Worm (Caenorhabditis elegans): ENCODE data around the gene cest-1.1.

The cest-1.1 gene

DNA sequence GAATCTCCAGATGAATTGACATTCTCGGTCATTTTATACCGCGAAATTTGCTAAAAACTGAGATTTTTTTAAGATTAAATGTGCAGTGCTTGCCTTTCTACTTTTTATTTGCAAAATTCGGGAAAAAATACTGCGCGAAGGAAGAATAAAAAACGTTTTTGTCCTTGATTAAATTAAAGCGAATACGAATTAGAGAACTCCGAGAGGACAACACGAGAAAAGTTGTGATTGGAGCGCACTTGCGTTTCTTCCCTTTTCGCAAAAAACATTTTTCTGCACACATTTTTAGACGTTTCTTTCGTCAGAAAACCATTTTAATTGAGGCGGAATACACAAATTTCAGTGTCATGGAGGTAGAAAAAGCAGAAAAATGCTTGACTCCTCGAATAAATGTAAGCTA is 18.9 kb upstream of the cest-1.1 start, which contains the start of the genes trm-1 and ints-2 (continued):
- TF ChIP-seq isw-1 (GFP tag; IDR thresholded peaks at IDR 0.05) (peak; percentile 30), C16A3.4 (tag; optimal IDR thresholded peaks at IDR 0.05) (peak; percentile 52), mep-1 (tag; optimal IDR thresholded peaks at IDR 0.05) (peak; percentile 83), unc-98 (GFP tag; IDR thresholded peaks at IDR 0.05) (no peak), pqm-1 (tag; optimal IDR thresholded peaks at IDR 0.05) (no peak), dsc-1 (tag; optimal IDR thresholded peaks at IDR 0.05) (peak; percentile 71), zag-1 (tag; optimal IDR thresholded peaks at IDR 0.05) (no peak), lin-39 (tag; optimal IDR thresholded peaks at IDR 0.05) (peak; percentile 33), ceh-82 (tag; optimal IDR thresholded peaks at IDR 0.05) (peak; percentile 61 to 69 (median 65)), pag-3 (tag; optimal IDR thresholded peaks at IDR 0.05; ENCODE audit: borderline replicate concordance, insufficient read depth) (no peak), snpc-4 (tag; optimal IDR thresholded peaks at IDR 0.05) (peak; percentile 54), mef-2 (tag; optimal IDR thresholded peaks at IDR 0.05) (no peak), blmp-1 (tag; optimal IDR thresholded peaks at IDR 0.05) (peak; percentile 61), egl-13 (tag; optimal IDR thresholded peaks at IDR 0.05) (no peak), xbp-1 (tag; optimal IDR thresholded peaks at IDR 0.05) (peak; percentile 64), F16B12.6 (tag; optimal IDR thresholded peaks at IDR 0.05) (peak; percentile 10), ztf-4 (tag; optimal IDR thresholded peaks at IDR 0.05) (no peak), dpl-1 (GFP tag; optimal IDR thresholded peaks at IDR 0.05) (peak; percentile 37 to 76 (median 74)), nhr-77 (tag; optimal IDR thresholded peaks at IDR 0.05) (peak; percentile 33), unc-130 (tag; optimal IDR thresholded peaks at IDR 0.05) (peak; percentile 9), nhr-90 (tag; optimal IDR thresholded peaks at IDR 0.05; ENCODE audit: poor library complexity) (peak; percentile 57), skn-1 (tag; optimal IDR thresholded peaks at IDR 0.05) (no peak), fos-1 (tag; optimal IDR thresholded peaks at IDR 0.05) (peak; percentile 25), fkh-8 (tag; optimal IDR thresholded peaks at IDR 0.05) (peak; percentile 48), ceh-88 (GFP tag; IDR thresholded peaks at IDR 0.05) (no peak), nhr-85 (tag) (peak; percentile 86), ztf-11 (tag; optimal IDR thresholded peaks at IDR 0.05) (peak in 1 of 2 experiments; percentile 55), lin-15B (tag; optimal IDR thresholded peaks at IDR 0.05) (peak; percentile 86), nhr-76 (tag; optimal IDR thresholded peaks at IDR 0.05) (no peak), fkh-10 (GFP tag; optimal IDR thresholded peaks at IDR 0.05) (no peak), sox-4 (tag; optimal IDR thresholded peaks at IDR 0.05) (no peak), lsy-2 (tag; optimal IDR thresholded peaks at IDR 0.05) (peak; percentile 67 to 84)

DNA sequence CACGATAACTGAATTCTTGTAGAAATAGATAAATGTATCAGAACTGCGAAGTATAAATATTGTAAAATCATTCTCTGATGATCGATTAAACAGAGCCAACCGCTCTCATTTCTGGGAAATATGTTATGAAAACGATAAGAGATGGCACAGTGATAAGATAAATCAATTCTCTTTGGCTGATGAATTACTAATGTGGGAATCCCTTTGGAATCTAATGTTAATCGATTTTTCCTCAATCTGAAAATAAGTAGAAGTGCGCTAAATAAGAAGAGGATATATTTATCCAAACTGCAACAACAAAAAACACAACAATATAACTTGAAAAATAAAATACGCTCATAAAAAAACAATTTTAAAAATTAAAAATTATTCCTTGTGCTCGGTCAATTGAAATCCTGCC is 16.3 kb upstream of the cest-1.1 start, which contains the start of gene cest-2.3:
Gene cest-2.3, minus strand, starts transcription at position 101 of the 400 bp plus-strand sequence.
- TF ChIP-seq ceh-88 (GFP tag; IDR thresholded peaks at IDR 0.05) (no peak), efl-1 (optimal IDR thresholded peaks at IDR 0.05) (no peak), efl-1 (GFP tag; optimal IDR thresholded peaks at IDR 0.05 in 1 of 2) (peak in 1 of 2 experiments; percentile 85), aly-2 (tag; optimal IDR thresholded peaks at IDR 0.05) (no peak), mab-9 (GFP tag; IDR thresholded peaks at IDR 0.05) (no peak), aha-1 (tag; optimal IDR thresholded peaks at IDR 0.05) (no peak)

- TF ChIP-seq ceh-88 (GFP tag; IDR thresholded peaks at IDR 0.05), result no peak
- no peak for TF ChIP-seq egl-13 (tag; optimal IDR thresholded peaks at IDR 0.05)
Observed at ce11 chrV:14179947-14180346, 13.4 kb upstream of the cest-1.1 start, which contains the start of gene ZC376.8. Gene ZC376.8, plus strand, starts transcription at chrV:14180247.

- TF ChIP-seq irx-1 (tag; optimal IDR thresholded peaks at IDR 0.05) (no peak), lin-14 (GFP tag; optimal IDR thresholded peaks at IDR 0.05) (peak; percentile 61), swsn-7 (tag; optimal IDR thresholded peaks at IDR 0.05) (peak; percentile 12), unc-86 (tag; optimal IDR thresholded peaks at IDR 0.05) (peak; percentile 16), nhr-85 (tag) (peak; percentile 28), lin-35 (GFP tag; optimal IDR thresholded peaks at IDR 0.05) (peak in 1 of 2 experiments; percentile 31), efl-1 (optimal IDR thresholded peaks at IDR 0.05) (peak; percentile 36 to 44), efl-1 (GFP tag; optimal IDR thresholded peaks at IDR 0.05 in 1 of 2) (no peak), mep-1 (tag; optimal IDR thresholded peaks at IDR 0.05) (peak; percentile 42), ceh-88 (GFP tag; IDR thresholded peaks at IDR 0.05) (no peak)
Observed at ce11 chrV:14177657-14178129, 11.2 kb upstream of the cest-1.1 start, which contains the start of gene ceh-74. Gene ceh-74, plus strand, starts transcription at chrV:14178079.
